Worm (Caenorhabditis elegans): Measurements from ENCODE around the gene ttr-52.

Gene ttr-52

ce11 chrIII:13423414-13423813 lies 18.9 kb downstream of the ttr-52 start, which contains the start of gene exo-1:
TSS of gene exo-1 (plus strand) at chrIII:13423514.
- TF ChIP-seq nhr-12 (tag; optimal IDR thresholded peaks at IDR 0.05) (no peak), pqm-1 (tag; optimal IDR thresholded peaks at IDR 0.05) (peak; percentile 70), lin-15B (tag; optimal IDR thresholded peaks at IDR 0.05) (peak; percentile 81), ceh-28 (tag; optimal IDR thresholded peaks at IDR 0.05) (peak; percentile 71), skn-1 (tag; optimal IDR thresholded peaks at IDR 0.05) (peak; percentile 29), ztf-4 (tag; optimal IDR thresholded peaks at IDR 0.05) (no peak), ceh-16 (tag; optimal IDR thresholded peaks at IDR 0.05) (no peak), fkh-2 (tag; optimal IDR thresholded peaks at IDR 0.05) (no peak), nhr-25 (tag; optimal IDR thresholded peaks at IDR 0.05) (peak; percentile 54), elt-1 (tag; optimal IDR thresholded peaks at IDR 0.05) (no peak), nhr-23 (tag; optimal IDR thresholded peaks at IDR 0.05) (peak; percentile 82), pha-4 (tag; optimal IDR thresholded peaks at IDR 0.05) (peak; percentile 79), ceh-82 (tag; optimal IDR thresholded peaks at IDR 0.05) (no peak), aly-2 (tag; optimal IDR thresholded peaks at IDR 0.05) (no peak), nfya-1 (tag; optimal IDR thresholded peaks at IDR 0.05; ENCODE audit: insufficient read depth) (peak; percentile 70), elt-3 (tag; optimal IDR thresholded peaks at IDR 0.05) (peak in 1 of 3 experiments; percentile 6), fkh-10 (GFP tag; optimal IDR thresholded peaks at IDR 0.05) (no peak), eor-1 (tag; optimal IDR thresholded peaks at IDR 0.05) (no peak), lsy-12 (tag; optimal IDR thresholded peaks at IDR 0.05) (no peak), elt-2 (tag; optimal IDR thresholded peaks at IDR 0.05) (no peak), R02D3.7 (tag; optimal IDR thresholded peaks at IDR 0.05) (no peak)

ce11 chrIII:13426036-13426435 lies 21.5 kb downstream of the ttr-52 start, which contains the start of gene cope-1:
TSS of gene cope-1 (plus strand) at chrIII:13426264.
- TF ChIP-seq ceh-9 (tag; optimal IDR thresholded peaks at IDR 0.05) (no peak), sea-2 (GFP tag; optimal IDR thresholded peaks at IDR 0.05) (no peak), nhr-77 (tag; optimal IDR thresholded peaks at IDR 0.05) (no peak), nhr-237 (tag; optimal IDR thresholded peaks at IDR 0.05) (no peak), pha-4 (tag; optimal IDR thresholded peaks at IDR 0.05) (no peak), ceh-16 (tag; optimal IDR thresholded peaks at IDR 0.05) (no peak), aly-2 (tag; optimal IDR thresholded peaks at IDR 0.05) (no peak), ztf-11 (tag; optimal IDR thresholded peaks at IDR 0.05) (no peak), elt-2 (tag; optimal IDR thresholded peaks at IDR 0.05) (no peak), egl-5 (tag; optimal IDR thresholded peaks at IDR 0.05) (no peak), jun-1 (tag; optimal IDR thresholded peaks at IDR 0.05) (no peak), nhr-11 (tag; optimal IDR thresholded peaks at IDR 0.05) (no peak), nhr-76 (tag; optimal IDR thresholded peaks at IDR 0.05) (no peak), lsy-12 (tag; optimal IDR thresholded peaks at IDR 0.05) (no peak), hmg-11 (tag; optimal IDR thresholded peaks at IDR 0.05) (peak; percentile 67), tbx-2 (tag; optimal IDR thresholded peaks at IDR 0.05) (no peak), nhr-28 (tag; optimal IDR thresholded peaks at IDR 0.05) (no peak), ceh-82 (tag; optimal IDR thresholded peaks at IDR 0.05) (no peak), lin-15B (tag; optimal IDR thresholded peaks at IDR 0.05) (peak; percentile 28), eor-1 (tag; optimal IDR thresholded peaks at IDR 0.05) (no peak), daf-12 (tag; optimal IDR thresholded peaks at IDR 0.05) (no peak), fos-1 (tag; optimal IDR thresholded peaks at IDR 0.05) (no peak), mml-1 (tag; optimal IDR thresholded peaks at IDR 0.05) (no peak), nfya-1 (tag; optimal IDR thresholded peaks at IDR 0.05; ENCODE audit: insufficient read depth) (peak; percentile 46)

ce11 chrIII:13427817-13428216 lies 23.3 kb downstream of the ttr-52 start:
- TF ChIP-seq ama-1 (optimal IDR thresholded peaks at IDR 0.05) (peak; percentile 37), daf-12 (tag; optimal IDR thresholded peaks at IDR 0.05) (no peak)

ce11 chrIII:13429668-13430067 lies 25.1 kb downstream of the ttr-52 start, which contains the start of gene bli-5:
TSS of gene bli-5 (minus strand) at chrIII:13429768.
- TF ChIP-seq nhr-67 (tag; optimal IDR thresholded peaks at IDR 0.05) = no peak
- TF ChIP-seq R02D3.7 (tag; optimal IDR thresholded peaks at IDR 0.05) = no peak
- TF ChIP-seq egl-27 (tag; optimal IDR thresholded peaks at IDR 0.05) = no peak
- no peak for TF ChIP-seq nhr-77 (tag; optimal IDR thresholded peaks at IDR 0.05)
- no peak for TF ChIP-seq ztf-4 (tag; optimal IDR thresholded peaks at IDR 0.05)
- TF ChIP-seq ZK546.5 (tag; optimal IDR thresholded peaks at IDR 0.05) = no peak
- TF ChIP-seq lin-39 (tag; optimal IDR thresholded peaks at IDR 0.05) = no peak
- TF ChIP-seq jun-1 (tag; optimal IDR thresholded peaks at IDR 0.05) = no peak
- TF ChIP-seq nfya-1 (tag; optimal IDR thresholded peaks at IDR 0.05; ENCODE audit: insufficient read depth) = no peak
- TF ChIP-seq snpc-4 (tag; optimal IDR thresholded peaks at IDR 0.05) = no peak
- no peak for TF ChIP-seq unc-62 (GFP tag; optimal IDR thresholded peaks at IDR 0.05)
- TF ChIP-seq lsy-12 (tag; optimal IDR thresholded peaks at IDR 0.05) = no peak
- TF ChIP-seq ceh-28 (tag; optimal IDR thresholded peaks at IDR 0.05) = no peak
- TF ChIP-seq mdl-1 (tag; optimal IDR thresholded peaks at IDR 0.05) = no peak
- no peak for TF ChIP-seq nhr-25 (tag; optimal IDR thresholded peaks at IDR 0.05)
- no peak for TF ChIP-seq ama-1 (optimal IDR thresholded peaks at IDR 0.05)
- no peak for TF ChIP-seq fos-1 (tag; optimal IDR thresholded peaks at IDR 0.05)

Data from whole organism, L3 larva.